Worm (Caenorhabditis elegans) whole organism, midembryonic: Measurements from ENCODE around the gene C53A3.1.

Source experiments
- med-1 ChIP-seq: sonication (generic microtip); optimal IDR thresholded peaks from 2 replicates; lab custom pipeline; 2017; ENCODE audit warnings: missing genetic modification characterization, mild to moderate bottlenecking, missing compliant biosample characterization, antibody characterized with exemption, missing genetic modification reagents; ENCODE audit not compliant: insufficient read depth
- ztf-23 ChIP-seq: fragments of 200-800 bp; sonication (Bioruptor generic); IDR thresholded peaks from 2 replicates; pipeline ENCODE4 v1.3.6; 2022; ENCODE audit warnings: missing genetic modification reagents, missing genetic modification characterization, missing compliant biosample characterization

DNA sequence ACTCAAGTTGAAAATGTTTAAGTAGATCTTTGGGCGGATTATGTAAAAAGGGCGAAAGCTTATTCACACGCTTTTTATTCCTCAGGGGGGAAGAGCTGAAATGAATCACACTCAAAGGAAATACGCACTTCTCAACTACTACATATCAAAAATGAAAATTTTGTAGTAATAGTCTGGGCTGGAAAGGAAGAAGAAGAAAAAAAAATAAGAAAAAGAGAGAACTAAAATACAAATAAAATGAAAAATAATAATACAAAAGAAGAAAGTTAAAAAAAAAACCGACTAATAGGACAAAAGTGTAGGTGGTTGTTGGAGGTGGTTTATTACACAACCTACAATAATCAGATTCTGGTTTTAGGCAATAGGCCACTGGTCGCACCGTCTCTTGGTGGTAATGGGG lies 24.0 kb downstream of the C53A3.1 start, which contains the start of gene K09H11.6:
- no peak for TF ChIP-seq ztf-23 (GFP tag; lab: Robert Waterston, UW)
- TF ChIP-seq med-1 (GFP tag; lab: Kevin White, UChicago) = no peak
